Fruit fly (Drosophila melanogaster) whole organism: ENCODE results near the gene Gbs-70E.

Source experiments
- CG8478 ChIP-seq: fragments of >200 bp; optimal IDR thresholded peaks from 2 replicates; lab custom pipeline; 2018; ENCODE audit warnings: inconsistent platforms
- Dll ChIP-seq: fragments of >200 bp; optimal IDR thresholded peaks from 2 replicates; lab custom pipeline; 2017
- EcR ChIP-seq, 2 experiments: fragments of >200 bp; optimal IDR thresholded peaks; 2 replicates each; lab custom pipeline; 2017; ENCODE audit warnings: missing biosample characterization in 2 of 2, missing genetic modification characterization in 2 of 2, missing genetic modification reagents in 2 of 2
- pan ChIP-seq: fragments of >200 bp; optimal IDR thresholded peaks from 2 replicates; lab custom pipeline; 2017
- psq ChIP-seq: fragments of >200 bp; optimal IDR thresholded peaks from 2 replicates; lab custom pipeline; 2017
- usp ChIP-seq: fragments of >200 bp; optimal IDR thresholded peaks from 2 replicates; lab custom pipeline; 2017; ENCODE audit warnings: missing biosample characterization, missing genetic modification characterization, mixed read lengths

Gbs-70E gene

DNA sequence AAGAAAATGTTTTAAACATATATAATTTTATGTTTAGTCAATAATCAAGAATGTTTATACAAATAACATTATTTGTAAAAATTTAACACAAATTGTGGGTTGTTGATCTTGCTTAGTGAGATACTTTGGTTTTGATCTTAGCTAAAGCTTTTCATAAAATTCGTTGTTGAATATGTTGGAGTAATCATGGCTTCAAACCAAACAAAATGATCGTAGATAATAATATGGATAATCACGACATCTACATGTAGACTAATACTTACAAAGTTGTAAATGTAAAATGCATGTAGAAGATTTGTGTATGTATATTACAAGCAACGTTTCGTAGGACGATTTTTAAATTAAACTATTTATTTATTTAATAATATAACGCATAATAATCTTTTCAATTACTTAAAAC, 37.5 kb downstream of the Gbs-70E start:
- TF ChIP-seq EcR (GFP tag; optimal IDR thresholded peaks at IDR 0.05; lab: Kevin White, UChicago) (no peak), CG8478 (lab: Kevin White, UChicago) (no peak), usp (no peak), Dll (lab: Kevin White, UChicago) (no peak), psq (no peak), pan (lab: Kevin White, UChicago) (no peak)

DNA sequence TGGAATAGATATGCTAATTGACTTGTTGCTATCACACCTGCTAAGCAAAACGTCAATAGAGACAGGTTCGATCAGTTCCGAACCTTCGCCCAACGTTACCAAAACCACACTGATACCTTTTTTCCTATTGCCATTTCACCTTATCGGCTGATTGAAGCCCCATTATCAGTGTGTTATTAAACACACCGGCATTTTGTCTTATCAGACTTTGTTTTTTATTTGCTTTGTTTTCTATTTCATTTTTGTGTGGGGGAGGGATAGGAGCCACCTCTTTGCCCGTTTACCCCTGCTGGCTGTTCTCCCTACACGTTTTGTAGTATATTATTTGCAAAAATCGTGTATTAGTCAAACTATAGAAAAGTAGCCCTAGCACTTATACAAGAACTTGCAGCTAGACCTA, 40.8 kb downstream of the Gbs-70E start:
- no peak for TF ChIP-seq pan (lab: Kevin White, UChicago)
- TF ChIP-seq psq, result no peak
- no peak for TF ChIP-seq CG8478 (lab: Kevin White, UChicago)
- no peak for TF ChIP-seq usp
- no peak for TF ChIP-seq EcR (GFP tag; optimal IDR thresholded peaks at IDR 0.05; lab: Kevin White, UChicago)
- TF ChIP-seq Dll (lab: Kevin White, UChicago), result no peak

DNA sequence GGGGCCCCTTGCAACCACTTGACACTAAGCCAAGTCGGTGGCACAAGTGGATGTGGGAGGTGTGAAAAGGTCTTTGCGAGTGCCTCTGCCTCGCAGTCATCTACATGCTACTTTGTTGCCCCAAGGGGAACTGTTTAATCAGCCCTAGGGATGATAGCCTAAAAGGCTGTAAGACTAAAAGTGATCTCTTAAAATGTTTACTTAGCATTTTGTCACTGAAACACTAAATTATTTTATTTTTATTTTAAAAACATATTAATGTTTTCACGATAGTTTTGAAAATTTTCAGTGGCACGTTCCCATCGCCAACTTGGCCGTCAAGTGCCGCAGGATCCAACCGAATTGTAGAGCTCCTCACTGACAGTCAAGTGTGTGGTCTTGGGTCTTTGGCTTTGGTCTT, 53.3 kb downstream of the Gbs-70E start:
- no peak for TF ChIP-seq CG8478 (lab: Kevin White, UChicago)
